Worm (Caenorhabditis elegans) whole organism, mixed stage, embryonic: Measurements from ENCODE around the gene F10E9.12.

Experiments
- M03D4.4 ChIP-seq: sonication (generic microtip); optimal IDR thresholded peaks from 2 replicates; lab custom pipeline; 2017; ENCODE audit warnings: mild to moderate bottlenecking, missing genetic modification characterization, missing compliant biosample characterization
- bed-3 ChIP-seq: fragments of 200-800 bp; sonication (Bioruptor generic); optimal IDR thresholded peaks from 3 replicates; lab custom pipeline; 2018; ENCODE audit warnings: mild to moderate bottlenecking, missing genetic modification characterization, moderate library complexity, missing compliant biosample characterization
- blmp-1 ChIP-seq: fragments of 150-350 bp; optimal IDR thresholded peaks from 2 replicates; lab custom pipeline; 2014; ENCODE audit warnings: missing biosample characterization, missing genetic modification characterization
- ceh-39 ChIP-seq: fragments of 150-350 bp; optimal IDR thresholded peaks from 2 replicates; lab custom pipeline; 2014; ENCODE audit warnings: missing biosample characterization, missing genetic modification characterization
- ceh-43 ChIP-seq: fragments of 200-800 bp; sonication (Bioruptor generic); optimal IDR thresholded peaks from 2 replicates; lab custom pipeline; 2018; ENCODE audit warnings: mild to moderate bottlenecking, missing genetic modification characterization, moderate library complexity, missing compliant biosample characterization
- ceh-83 ChIP-seq: fragments of 200-800 bp; sonication (Bioruptor generic); optimal IDR thresholded peaks from 2 replicates; lab custom pipeline; 2018; ENCODE audit warnings: mild to moderate bottlenecking, missing genetic modification characterization, missing compliant biosample characterization
- ces-1 ChIP-seq: fragments of 150-350 bp; optimal IDR thresholded peaks from 2 replicates; lab custom pipeline; 2014; ENCODE audit warnings: missing biosample characterization, missing genetic modification reagents, missing genetic modification characterization
- cnd-1 ChIP-seq: fragments of 200-800 bp; sonication (Bioruptor generic); optimal IDR thresholded peaks from 2 replicates; lab custom pipeline; 2018; ENCODE audit warnings: mild to moderate bottlenecking, missing genetic modification characterization, missing compliant biosample characterization
- drap-1 ChIP-seq: fragments of 200-800 bp; sonication (Bioruptor generic); optimal IDR thresholded peaks from 3 replicates; lab custom pipeline; 2018; ENCODE audit warnings: mild to moderate bottlenecking, missing genetic modification characterization, missing compliant biosample characterization
- elt-1 ChIP-seq: sonication (generic microtip); optimal IDR thresholded peaks from 2 replicates; lab custom pipeline; 2017; ENCODE audit warnings: missing genetic modification characterization, mild to moderate bottlenecking, missing compliant biosample characterization, antibody characterized with exemption, moderate library complexity, borderline replicate concordance; ENCODE audit not compliant: insufficient read depth
- elt-3 ChIP-seq: fragments of 150-350 bp; optimal IDR thresholded peaks from 2 replicates; lab custom pipeline; 2014; ENCODE audit warnings: missing biosample characterization, missing genetic modification characterization
- flh-1 ChIP-seq: fragments of 200-800 bp; sonication (Bioruptor generic); optimal IDR thresholded peaks from 2 replicates; lab custom pipeline; 2018; ENCODE audit warnings: mild to moderate bottlenecking, missing genetic modification characterization, moderate library complexity, missing compliant biosample characterization
- ham-2 ChIP-seq: fragments of 200-800 bp; sonication (Bioruptor generic); optimal IDR thresholded peaks from 2 replicates; lab custom pipeline; 2018; ENCODE audit warnings: mild to moderate bottlenecking, missing genetic modification characterization, missing compliant biosample characterization
- hlh-1 ChIP-seq: fragments of 150-350 bp; optimal IDR thresholded peaks from 2 replicates; lab custom pipeline; 2014; ENCODE audit warnings: missing biosample characterization, missing genetic modification reagents, missing genetic modification characterization
- lin-13 ChIP-seq: fragments of 150-350 bp; optimal IDR thresholded peaks from 2 replicates; lab custom pipeline; 2014; ENCODE audit warnings: missing biosample characterization, missing genetic modification characterization
- lin-32 ChIP-seq: fragments of 200-800 bp; sonication (Bioruptor generic); optimal IDR thresholded peaks from 2 replicates; lab custom pipeline; 2018; ENCODE audit warnings: mild to moderate bottlenecking, missing genetic modification characterization, missing compliant biosample characterization
- lsy-2 ChIP-seq: fragments of 150-350 bp; optimal IDR thresholded peaks from 2 replicates; lab custom pipeline; 2014; ENCODE audit warnings: missing biosample characterization, missing genetic modification characterization
- mab-5 ChIP-seq: fragments of 150-350 bp; optimal IDR thresholded peaks from 2 replicates; lab custom pipeline; 2014; ENCODE audit warnings: missing biosample characterization, missing genetic modification characterization
- mep-1 ChIP-seq: fragments of 150-350 bp; optimal IDR thresholded peaks from 2 replicates; lab custom pipeline; 2017; ENCODE audit warnings: missing biosample characterization, missing genetic modification reagents, missing genetic modification characterization, inconsistent platforms
- mls-2 ChIP-seq: sonication (generic microtip); optimal IDR thresholded peaks from 2 replicates; lab custom pipeline; 2016; ENCODE audit warnings: mild to moderate bottlenecking, missing genetic modification characterization, moderate library complexity, missing compliant biosample characterization
- nhr-12 ChIP-seq: fragments of 150-350 bp; optimal IDR thresholded peaks from 2 replicates; lab custom pipeline; 2014; ENCODE audit warnings: missing biosample characterization, missing genetic modification characterization
- nhr-2 ChIP-seq: fragments of 150-350 bp; optimal IDR thresholded peaks from 2 replicates; lab custom pipeline; 2014; ENCODE audit warnings: missing biosample characterization, missing genetic modification characterization
- nhr-237 ChIP-seq: fragments of 150-350 bp; optimal IDR thresholded peaks from 2 replicates; lab custom pipeline; 2014; ENCODE audit warnings: missing biosample characterization, missing genetic modification characterization
- nhr-28 ChIP-seq: fragments of 150-350 bp; optimal IDR thresholded peaks from 2 replicates; lab custom pipeline; 2014; ENCODE audit warnings: missing biosample characterization, missing genetic modification characterization
- nhr-76 ChIP-seq: sonication (generic microtip); optimal IDR thresholded peaks from 2 replicates; lab custom pipeline; 2017; ENCODE audit warnings: missing biosample characterization, missing genetic modification characterization
- pha-4 ChIP-seq: fragments of 150-350 bp; optimal IDR thresholded peaks from 2 replicates; lab custom pipeline; 2018; ENCODE audit warnings: missing biosample characterization, missing genetic modification reagents, missing genetic modification characterization
- sem-2 ChIP-seq: fragments of 200-800 bp; sonication (Bioruptor generic); optimal IDR thresholded peaks from 2 replicates; lab custom pipeline; 2018; ENCODE audit warnings: mild to moderate bottlenecking, missing genetic modification characterization, missing compliant biosample characterization
- snpc-4 ChIP-seq: fragments of 150-350 bp; optimal IDR thresholded peaks from 2 replicates; lab custom pipeline; 2014; ENCODE audit warnings: missing biosample characterization, missing genetic modification characterization
- sptf-1 ChIP-seq: sonication (generic microtip); optimal IDR thresholded peaks from 2 replicates; lab custom pipeline; 2017; ENCODE audit warnings: mild to moderate bottlenecking, missing genetic modification characterization, moderate library complexity, missing compliant biosample characterization
- tbx-8 ChIP-seq: fragments of 200-800 bp; sonication (Bioruptor generic); optimal IDR thresholded peaks from 2 replicates; lab custom pipeline; 2018; ENCODE audit warnings: mild to moderate bottlenecking, missing genetic modification characterization, moderate library complexity, missing compliant biosample characterization
- unc-120 ChIP-seq: sonication (generic microtip); optimal IDR thresholded peaks from 2 replicates; lab custom pipeline; 2017; ENCODE audit warnings: missing genetic modification characterization, missing compliant biosample characterization; ENCODE audit not compliant: poor library complexity, severe bottlenecking
- unc-39 ChIP-seq: fragments of 150-350 bp; optimal IDR thresholded peaks from 2 replicates; lab custom pipeline; 2014; ENCODE audit warnings: missing biosample characterization, missing genetic modification characterization
- unc-62 ChIP-seq: fragments of 150-350 bp; optimal IDR thresholded peaks from 2 replicates; lab custom pipeline; 2014; ENCODE audit warnings: missing biosample characterization, missing genetic modification reagents, missing genetic modification characterization
- zip-8 ChIP-seq: fragments of 150-350 bp; optimal IDR thresholded peaks from 2 replicates; lab custom pipeline; 2014; ENCODE audit warnings: missing biosample characterization, missing genetic modification characterization
- ztf-11 ChIP-seq: fragments of 150-350 bp; optimal IDR thresholded peaks from 2 replicates; lab custom pipeline; 2014; ENCODE audit warnings: missing biosample characterization, missing genetic modification characterization

The F10E9.12 gene

ce11 chrIII:8355462-8355815 is 31.1 kb downstream of the F10E9.12 start:
- TF ChIP-seq bed-3 (GFP tag; lab: Kevin White, UChicago) (no peak), pha-4 (no peak), nhr-237 (tag; lab: Kevin White, UChicago) (no peak)
- TF ChIP-seq, all 35 proteins: peak for 0

- TF ChIP-seq ceh-83 (GFP tag; lab: Kevin White, UChicago) (no peak), lin-13 (tag; lab: Kevin White, UChicago) (no peak), unc-120 (tag; lab: Kevin White, UChicago) (peak; percentile 64), zip-8 (tag; lab: Kevin White, UChicago) (no peak), nhr-76 (tag; lab: Kevin White, UChicago) (no peak), cnd-1 (peak; percentile 78), elt-1 (no peak), drap-1 (GFP tag; lab: Kevin White, UChicago) (no peak), ztf-11 (tag; lab: Kevin White, UChicago) (no peak), blmp-1 (tag; lab: Kevin White, UChicago) (no peak), lin-32 (GFP tag; lab: Kevin White, UChicago) (peak; percentile 47), flh-1 (no peak), lsy-2 (tag; lab: Kevin White, UChicago) (peak; percentile 35), pha-4 (peak; percentile 33), ceh-39 (no peak), mab-5 (tag; lab: Kevin White, UChicago) (no peak), ham-2 (GFP tag; lab: Kevin White, UChicago) (no peak), tbx-8 (no peak), nhr-2 (tag; lab: Kevin White, UChicago) (no peak), nhr-12 (tag; lab: Kevin White, UChicago) (no peak), mep-1 (tag; lab: Kevin White, UChicago) (peak; percentile 48), ceh-43 (GFP tag; lab: Kevin White, UChicago) (no peak), bed-3 (GFP tag; lab: Kevin White, UChicago) (no peak), nhr-237 (tag; lab: Kevin White, UChicago) (peak; percentile 28), elt-3 (tag; lab: Kevin White, UChicago) (no peak), nhr-28 (tag; lab: Kevin White, UChicago) (no peak), hlh-1 (tag; lab: Kevin White, UChicago) (peak; percentile 70), ces-1 (peak; percentile 68), unc-62 (GFP tag; lab: Kevin White, UChicago) (peak; percentile 71), mls-2 (tag; lab: Kevin White, UChicago) (peak; percentile 62), M03D4.4 (tag; lab: Kevin White, UChicago) (peak; percentile 31), snpc-4 (tag; lab: Kevin White, UChicago) (no peak), sem-2 (GFP tag; lab: Kevin White, UChicago) (no peak), sptf-1 (tag; lab: Kevin White, UChicago) (no peak), unc-39 (tag; lab: Kevin White, UChicago) (no peak)
These were observed 32.1 kb downstream of the F10E9.12 start for ce11 chrIII:8356407-8356881.

- TF ChIP-seq nhr-237 (tag; lab: Kevin White, UChicago) (peak; percentile 75), ces-1 (peak; percentile 65), mep-1 (tag; lab: Kevin White, UChicago) (peak; percentile 83), nhr-12 (tag; lab: Kevin White, UChicago) (peak; percentile 11), elt-3 (tag; lab: Kevin White, UChicago) (no peak), unc-120 (tag; lab: Kevin White, UChicago) (peak; percentile 50), nhr-2 (tag; lab: Kevin White, UChicago) (peak; percentile 23), nhr-28 (tag; lab: Kevin White, UChicago) (peak; percentile 13), lin-13 (tag; lab: Kevin White, UChicago) (no peak), pha-4 (peak; percentile 51), ceh-39 (peak; percentile 59), hlh-1 (tag; lab: Kevin White, UChicago) (peak; percentile 43), bed-3 (GFP tag; lab: Kevin White, UChicago) (no peak), unc-62 (GFP tag; lab: Kevin White, UChicago) (peak; percentile 51), lsy-2 (tag; lab: Kevin White, UChicago) (peak; percentile 96)
These were observed 33.9 kb downstream of the F10E9.12 start, which contains the start of the genes R05D3.8 and rfp-1 for ce11 chrIII:8358213-8358672. R05D3.8 (minus strand) TSS chrIII:8358327. rfp-1 (plus strand) TSS chrIII:8358622.
